Fruit fly (Drosophila melanogaster) whole organism, prepupa: ENCODE results near the gene Mfap1.

Source experiments
- Blimp-1 ChIP-seq: fragments of 200-800 bp; sonication (Bioruptor generic); optimal IDR thresholded peaks from 3 replicates; lab custom pipeline; 2017; ENCODE audit warnings: missing biosample characterization, missing genetic modification characterization, mild to moderate bottlenecking, moderate library complexity, missing genetic modification reagents
- CG10631 ChIP-seq: fragments of 200-800 bp; sonication (Bioruptor generic); optimal IDR thresholded peaks from 2 replicates; lab custom pipeline; 2016; ENCODE audit warnings: missing biosample characterization, missing genetic modification characterization
- CG11762 ChIP-seq: fragments of 200-800 bp; sonication (Bioruptor generic); optimal IDR thresholded peaks from 3 replicates; lab custom pipeline; 2016; ENCODE audit warnings: missing biosample characterization, missing genetic modification characterization; ENCODE audit not compliant: insufficient read depth
- CG11902 ChIP-seq: fragments of 200-800 bp; sonication (Bioruptor generic); optimal IDR thresholded peaks from 3 replicates; lab custom pipeline; 2016; ENCODE audit warnings: missing biosample characterization, missing genetic modification characterization
- CG1621 ChIP-seq: fragments of 200-800 bp; sonication (Bioruptor generic); optimal IDR thresholded peaks from 3 replicates; lab custom pipeline; 2018; ENCODE audit warnings: missing biosample characterization, mild to moderate bottlenecking, missing genetic modification characterization
- CG16779 ChIP-seq: fragments of 200-800 bp; sonication (Bioruptor generic); optimal IDR thresholded peaks from 3 replicates; lab custom pipeline; 2017; ENCODE audit warnings: missing biosample characterization, mild to moderate bottlenecking, missing genetic modification characterization
- CG3032 ChIP-seq: fragments of 200-800 bp; optimal IDR thresholded peaks from 2 replicates; lab custom pipeline; 2019; ENCODE audit warnings: missing biosample characterization, mild to moderate bottlenecking, missing genetic modification characterization, moderate library complexity
- CG32006 ChIP-seq: fragments of 200-800 bp; sonication (Bioruptor generic); optimal IDR thresholded peaks from 3 replicates; lab custom pipeline; 2017; ENCODE audit warnings: missing biosample characterization, mild to moderate bottlenecking, missing genetic modification characterization
- CG34406 ChIP-seq: fragments of 200-800 bp; sonication (Bioruptor generic); optimal IDR thresholded peaks from 3 replicates; lab custom pipeline; 2016; ENCODE audit warnings: missing biosample characterization, missing genetic modification characterization
- CG3919 ChIP-seq: fragments of 200-800 bp; sonication (Bioruptor generic); optimal IDR thresholded peaks from 3 replicates; lab custom pipeline; 2016; ENCODE audit warnings: missing biosample characterization, missing genetic modification characterization
- CG4318 ChIP-seq: fragments of 200-800 bp; sonication (Bioruptor generic); optimal IDR thresholded peaks from 3 replicates; lab custom pipeline; 2017; ENCODE audit warnings: missing biosample characterization, mild to moderate bottlenecking, missing genetic modification characterization
- CG6163 ChIP-seq: fragments of 200-800 bp; sonication (Bioruptor generic); IDR thresholded peaks from 3 replicates; pipeline ENCODE4 v1.3.6; 2022; ENCODE audit warnings: missing biosample characterization, missing genetic modification characterization
- CG6792 ChIP-seq: fragments of 200-800 bp; sonication (Bioruptor generic); optimal IDR thresholded peaks from 3 replicates; lab custom pipeline; 2016; ENCODE audit warnings: missing biosample characterization, missing genetic modification characterization
- CG6808 ChIP-seq: fragments of 200-800 bp; sonication (Bioruptor generic); optimal IDR thresholded peaks from 3 replicates; lab custom pipeline; 2017; ENCODE audit warnings: missing biosample characterization, missing genetic modification characterization, mild to moderate bottlenecking, moderate library complexity, missing genetic modification reagents
- CG6854 ChIP-seq: fragments of 200-800 bp; sonication (Bioruptor generic); optimal IDR thresholded peaks from 2 replicates; lab custom pipeline; 2017; ENCODE audit warnings: missing biosample characterization, mild to moderate bottlenecking, missing genetic modification characterization
- CG8119 ChIP-seq: fragments of 200-800 bp; sonication (Bioruptor generic); IDR thresholded peaks from 3 replicates; pipeline ENCODE4 v1.3.6; 2022; ENCODE audit warnings: missing biosample characterization, missing genetic modification characterization
- Eip75B ChIP-seq: fragments of 200-800 bp; sonication (Bioruptor generic); optimal IDR thresholded peaks from 3 replicates; lab custom pipeline; 2016; ENCODE audit warnings: missing biosample characterization, missing genetic modification characterization
- Eip78C ChIP-seq: fragments of 200-800 bp; sonication (Bioruptor generic); peaks from one replicate; lab custom pipeline; 2016; ENCODE audit warnings: missing biosample characterization, missing genetic modification characterization
- Eip93F ChIP-seq: fragments of 200-800 bp; sonication (Bioruptor generic); optimal IDR thresholded peaks from 2 replicates; lab custom pipeline; 2016; ENCODE audit warnings: missing biosample characterization, mild to moderate bottlenecking, missing genetic modification characterization
- Ets96B ChIP-seq: fragments of 200-800 bp; optimal IDR thresholded peaks from 2 replicates; lab custom pipeline; 2019; ENCODE audit warnings: missing biosample characterization, mild to moderate bottlenecking, missing genetic modification characterization, moderate library complexity
- Hr4 ChIP-seq: fragments of 200-800 bp; sonication (Bioruptor generic); optimal IDR thresholded peaks from 3 replicates; lab custom pipeline; 2016; ENCODE audit warnings: missing biosample characterization, missing genetic modification characterization
- Lpt ChIP-seq: fragments of 200-800 bp; sonication (Bioruptor generic); optimal IDR thresholded peaks from 3 replicates; lab custom pipeline; 2016; ENCODE audit warnings: missing biosample characterization, missing genetic modification characterization
- Met ChIP-seq: fragments of 200-800 bp; sonication (Bioruptor generic); optimal IDR thresholded peaks from 3 replicates; lab custom pipeline; 2016; ENCODE audit warnings: missing biosample characterization, missing genetic modification characterization
- OdsH ChIP-seq: fragments of 200-800 bp; sonication (Bioruptor generic); optimal IDR thresholded peaks from 3 replicates; lab custom pipeline; 2016; ENCODE audit warnings: missing biosample characterization, missing genetic modification characterization
- Smox ChIP-seq: fragments of 200-800 bp; sonication (Bioruptor generic); optimal IDR thresholded peaks from 3 replicates; lab custom pipeline; 2016; ENCODE audit warnings: missing biosample characterization, missing genetic modification characterization
- Sox14 ChIP-seq: fragments of 200-800 bp; sonication (Bioruptor generic); optimal IDR thresholded peaks from 3 replicates; lab custom pipeline; 2016; ENCODE audit warnings: missing biosample characterization, missing genetic modification characterization
- acj6 ChIP-seq: fragments of 200-800 bp; sonication (Bioruptor generic); optimal IDR thresholded peaks from 3 replicates; lab custom pipeline; 2016; ENCODE audit warnings: missing biosample characterization, missing genetic modification characterization
- cyc ChIP-seq: fragments of 200-800 bp; sonication (Bioruptor generic); optimal IDR thresholded peaks from 3 replicates; lab custom pipeline; 2016; ENCODE audit warnings: missing biosample characterization, missing genetic modification characterization
- eg ChIP-seq: fragments of 200-800 bp; sonication (Bioruptor generic); IDR thresholded peaks from 3 replicates; pipeline ENCODE4 v1.3.6; 2022; ENCODE audit warnings: missing biosample characterization, missing genetic modification characterization
- fd85E ChIP-seq: fragments of 200-800 bp; sonication (Bioruptor generic); optimal IDR thresholded peaks from 3 replicates; lab custom pipeline; 2016; ENCODE audit warnings: missing biosample characterization, missing genetic modification characterization
- fkh ChIP-seq: fragments of 200-800 bp; sonication (Bioruptor generic); optimal IDR thresholded peaks from 3 replicates; lab custom pipeline; 2017; ENCODE audit warnings: missing biosample characterization, mild to moderate bottlenecking, missing genetic modification characterization, moderate library complexity
- net ChIP-seq: fragments of 200-800 bp; sonication (Bioruptor generic); optimal IDR thresholded peaks from 3 replicates; lab custom pipeline; 2016; ENCODE audit warnings: missing biosample characterization, missing genetic modification characterization
- pdm3 ChIP-seq: fragments of 200-800 bp; sonication (Bioruptor generic); optimal IDR thresholded peaks from 3 replicates; lab custom pipeline; 2016; ENCODE audit warnings: missing biosample characterization, missing genetic modification characterization
- ss ChIP-seq, 2 experiments: fragments of 200-800 bp; sonication (Bioruptor generic); optimal IDR thresholded peaks; 2 replicates in 1 of 2; 3 replicates in 1 of 2; lab custom pipeline; 2017 to 2018; ENCODE audit warnings: mild to moderate bottlenecking in 2 of 2, missing biosample characterization in 2 of 2, missing genetic modification characterization in 2 of 2, moderate library complexity in 1 of 2
- svp ChIP-seq: fragments of 200-800 bp; sonication (Bioruptor generic); peaks from one replicate; lab custom pipeline; 2016; ENCODE audit warnings: missing biosample characterization, missing genetic modification characterization
- topi ChIP-seq: fragments of 200-800 bp; sonication (Bioruptor generic); optimal IDR thresholded peaks from 3 replicates; lab custom pipeline; 2016; ENCODE audit warnings: missing biosample characterization, missing genetic modification characterization
- vri ChIP-seq: fragments of 200-800 bp; sonication (Bioruptor generic); optimal IDR thresholded peaks from 3 replicates; lab custom pipeline; 2016; ENCODE audit warnings: missing biosample characterization, mild to moderate bottlenecking, missing genetic modification characterization

Gene Mfap1

DNA sequence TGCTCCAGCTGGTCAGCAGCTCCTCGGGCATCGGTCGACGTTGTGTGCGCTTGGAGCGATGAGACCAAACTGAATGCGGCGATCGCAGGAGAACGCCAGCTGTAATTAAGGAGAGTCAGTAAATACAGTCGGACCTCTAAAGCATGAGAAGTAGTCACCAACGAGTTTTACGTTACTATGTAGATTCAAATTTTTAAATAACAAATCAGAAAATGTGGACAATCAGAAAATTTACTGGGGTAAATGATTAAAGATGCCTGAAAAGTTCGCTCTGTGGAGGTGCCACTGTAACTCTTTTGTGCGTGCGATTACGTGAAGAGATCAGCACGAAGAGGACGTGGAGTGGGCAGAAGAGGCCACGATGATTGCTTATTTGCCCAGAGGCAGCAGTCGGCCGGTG, 22.1 kb downstream of the Mfap1 start, which contains the start of gene SCOT (continued):
- TF ChIP-seq CG1621 (tag; lab: Kevin White, UChicago) (peak; percentile 93), OdsH (peak; percentile 97), Sox14 (GFP tag; lab: Kevin White, UChicago) (peak; percentile 98), fd85E (GFP tag; lab: Kevin White, UChicago) (peak; percentile 71), net (GFP tag; lab: Kevin White, UChicago) (peak; percentile 95), acj6 (GFP tag; lab: Kevin White, UChicago) (peak; percentile 97), cyc (peak; percentile 92), CG4318 (no peak), Eip93F (GFP tag; lab: Kevin White, UChicago) (peak; percentile 44), Blimp-1 (peak; percentile 54), CG32006 (GFP tag; lab: Kevin White, UChicago) (peak; percentile 97), pdm3 (GFP tag; lab: Kevin White, UChicago) (peak; percentile 97), Eip78C (GFP tag; lab: Kevin White, UChicago) (no peak), Smox (GFP tag; lab: Kevin White, UChicago) (peak; percentile 89), CG3919 (GFP tag; lab: Kevin White, UChicago) (peak; percentile 97), Hr4 (peak; percentile 99), CG6854 (GFP tag; lab: Kevin White, UChicago) (no peak), svp (GFP tag; lab: Kevin White, UChicago) (peak; percentile 93), Eip75B (GFP tag; lab: Kevin White, UChicago) (peak; percentile 95), CG3032 (tag; lab: Kevin White, UChicago) (peak; percentile 92), Met (GFP tag; lab: Kevin White, UChicago) (peak; percentile 90), CG6163 (GFP tag; lab: Robert Waterston, UW) (peak; percentile 98), CG16779 (tag; lab: Kevin White, UChicago) (peak; percentile 90), CG10631 (peak; percentile 95), topi (GFP tag; lab: Kevin White, UChicago) (peak; percentile 87), vri (GFP tag; lab: Kevin White, UChicago) (peak; percentile 87), Lpt (peak; percentile 96)

dm6 chr3L:1964099-1964498, 23.2 kb downstream of the Mfap1 start, which contains the start of gene mv:
mv (minus strand) TSS chr3L:1964178.
- TF ChIP-seq CG34406 (no peak), CG11762 (no peak), Eip93F (GFP tag; lab: Kevin White, UChicago) (peak; percentile 36), fkh (GFP tag; lab: Kevin White, UChicago) (peak; percentile 8), Eip78C (GFP tag; lab: Kevin White, UChicago) (peak; percentile 34)

- TF ChIP-seq vri (GFP tag; lab: Kevin White, UChicago) = peak; percentile 49
- TF ChIP-seq Met (GFP tag; lab: Kevin White, UChicago) = no peak
These were observed 23.8 kb downstream of the Mfap1 start for dm6 chr3L:1964599-1965143.

- TF ChIP-seq svp (GFP tag; lab: Kevin White, UChicago) (peak; percentile 95), Ets96B (tag; lab: Kevin White, UChicago) (no peak), CG6792 (GFP tag; lab: Kevin White, UChicago) (no peak), CG8119 (GFP tag; lab: Robert Waterston, UW) (no peak), CG6854 (GFP tag; lab: Kevin White, UChicago) (peak; percentile 47), CG6808 (no peak), Eip78C (GFP tag; lab: Kevin White, UChicago) (peak; percentile 27), CG6163 (GFP tag; lab: Robert Waterston, UW) (no peak), ss (GFP tag; optimal IDR thresholded peaks at IDR 0.05; lab: Kevin White, UChicago) (peak; percentile 33 to 77), eg (GFP tag; lab: Robert Waterston, UW) (no peak), CG11902 (GFP tag; lab: Kevin White, UChicago) (no peak), fkh (GFP tag; lab: Kevin White, UChicago) (peak; percentile 44), vri (GFP tag; lab: Kevin White, UChicago) (peak; percentile 71), CG4318 (no peak), CG16779 (tag; lab: Kevin White, UChicago) (peak; percentile 27)
These were observed 26.8 kb downstream of the Mfap1 start for dm6 chr3L:1967452-1968310.
